Fruit fly (Drosophila melanogaster) whole organism, embryonic: Measurements from ENCODE around the gene Trf5.

Source experiments
- Abd-B ChIP-seq: fragments of 200-800 bp; sonication (Bioruptor generic); optimal IDR thresholded peaks from 2 replicates; lab custom pipeline; 2018; ENCODE audit warnings: missing biosample characterization, mild to moderate bottlenecking, missing genetic modification characterization, moderate library complexity
- Aef1 ChIP-seq: fragments of 200-800 bp; sonication (Bioruptor generic); IDR thresholded peaks from 3 replicates; pipeline ENCODE4 v1.3.6; 2022; ENCODE audit warnings: missing biosample characterization, missing genetic modification characterization
- Atf3 ChIP-seq: fragments of 200-800 bp; sonication (Bioruptor generic); optimal IDR thresholded peaks from 3 replicates; lab custom pipeline; 2016; ENCODE audit warnings: missing biosample characterization, missing genetic modification characterization
- CG11093 ChIP-seq: fragments of 200-800 bp; sonication (Bioruptor generic); IDR thresholded peaks from 3 replicates; pipeline ENCODE4 v1.3.6; 2022; ENCODE audit warnings: missing biosample characterization, missing genetic modification characterization
- CG12104 ChIP-seq: fragments of 200-800 bp; sonication (Bioruptor generic); optimal IDR thresholded peaks from 3 replicates; lab custom pipeline; 2016; ENCODE audit warnings: missing biosample characterization, missing genetic modification characterization
- CG1233 ChIP-seq: fragments of 200-800 bp; sonication (Bioruptor generic); optimal IDR thresholded peaks from 4 replicates; lab custom pipeline; 2018; ENCODE audit warnings: missing biosample characterization, mild to moderate bottlenecking, missing genetic modification characterization
- CG12391 ChIP-seq: fragments of 200-800 bp; sonication (Bioruptor generic); optimal IDR thresholded peaks from 3 replicates; lab custom pipeline; 2018; ENCODE audit warnings: missing biosample characterization, mild to moderate bottlenecking, missing genetic modification characterization, moderate library complexity
- CG1647 ChIP-seq: fragments of 200-800 bp; sonication (Bioruptor generic); optimal IDR thresholded peaks from 3 replicates; lab custom pipeline; 2016; ENCODE audit warnings: missing biosample characterization, missing genetic modification characterization
- CG16863 ChIP-seq: fragments of 200-800 bp; sonication (Bioruptor generic); optimal IDR thresholded peaks from 3 replicates; lab custom pipeline; 2016; ENCODE audit warnings: missing biosample characterization, missing genetic modification characterization
- CG2129 ChIP-seq: fragments of 200-800 bp; sonication (Bioruptor generic); IDR thresholded peaks from 2 replicates; pipeline ENCODE4 v1.3.6; 2022; ENCODE audit warnings: missing biosample characterization, missing genetic modification characterization; ENCODE audit not compliant: partially characterized antibody
- CG32772 ChIP-seq: fragments of 200-800 bp; sonication (Bioruptor generic); IDR thresholded peaks from 2 replicates; pipeline ENCODE4 v1.3.6; 2022; ENCODE audit warnings: missing biosample characterization, missing genetic modification characterization
- CG7357 ChIP-seq: fragments of 200-800 bp; sonication (Bioruptor generic); IDR thresholded peaks from 3 replicates; pipeline ENCODE4 v1.3.6; 2022; ENCODE audit warnings: missing biosample characterization, missing genetic modification characterization
- CHES-1-like ChIP-seq: fragments of 200-800 bp; sonication (Bioruptor generic); optimal IDR thresholded peaks from 2 replicates; lab custom pipeline; 2016; ENCODE audit warnings: missing biosample characterization, missing genetic modification characterization
- CoRest ChIP-seq: fragments of 200-800 bp; sonication (Bioruptor generic); optimal IDR thresholded peaks from 3 replicates; lab custom pipeline; 2018; ENCODE audit warnings: missing biosample characterization, mild to moderate bottlenecking, missing genetic modification characterization, moderate library complexity
- D ChIP-seq, 2 experiments: fragments of 200-800 bp in 1 of 2; fragments of >200 bp in 1 of 2; sonication (Bioruptor generic) in 1 of 2; optimal IDR thresholded peaks; 2 replicates in 1 of 2; 3 replicates in 1 of 2; lab custom pipeline; 2017; ENCODE audit warnings: mild to moderate bottlenecking in 1 of 2, missing biosample characterization in 1 of 2, missing genetic modification characterization in 1 of 2, missing genetic modification reagents in 1 of 2
- Doc2 ChIP-seq: fragments of 200-800 bp; sonication (Bioruptor generic); IDR thresholded peaks from 2 replicates; pipeline ENCODE4 v1.3.6; 2022; ENCODE audit warnings: missing biosample characterization, missing genetic modification characterization
- Dref ChIP-seq: fragments of 200-800 bp; sonication (Bioruptor generic); IDR thresholded peaks from 2 replicates; pipeline ENCODE4 v1.3.6; 2022; ENCODE audit warnings: missing biosample characterization, missing genetic modification characterization
- Ets65A ChIP-seq: fragments of 200-800 bp; sonication (Bioruptor generic); peaks from one replicate; lab custom pipeline; 2016; ENCODE audit warnings: missing biosample characterization, missing genetic modification characterization
- H15 ChIP-seq: fragments of 200-800 bp; sonication (Bioruptor generic); IDR thresholded peaks from 3 replicates; pipeline ENCODE4 v1.3.6; 2022; ENCODE audit warnings: missing biosample characterization, missing genetic modification characterization
- HmgZ ChIP-seq: fragments of 200-800 bp; sonication (Bioruptor generic); optimal IDR thresholded peaks from 2 replicates; lab custom pipeline; 2018; ENCODE audit warnings: missing biosample characterization, mild to moderate bottlenecking, missing genetic modification characterization
- MESR4 ChIP-seq: fragments of 200-800 bp; sonication (Bioruptor generic); optimal IDR thresholded peaks from 2 replicates; lab custom pipeline; 2018; ENCODE audit warnings: missing biosample characterization, mild to moderate bottlenecking, missing genetic modification characterization, moderate library complexity
- Max ChIP-seq: fragments of 200-800 bp; sonication (Bioruptor generic); optimal IDR thresholded peaks from 2 replicates; lab custom pipeline; 2016; ENCODE audit warnings: missing biosample characterization, mild to moderate bottlenecking, missing genetic modification characterization
- Meics ChIP-seq: fragments of 200-800 bp; sonication (Bioruptor generic); optimal IDR thresholded peaks from 2 replicates; lab custom pipeline; 2017; ENCODE audit warnings: missing biosample characterization, mild to moderate bottlenecking, missing genetic modification characterization
- Nf-YB ChIP-seq: fragments of 200-800 bp; sonication (Bioruptor generic); optimal IDR thresholded peaks from 3 replicates; lab custom pipeline; 2019; ENCODE audit warnings: missing biosample characterization, mild to moderate bottlenecking, missing genetic modification characterization, moderate library complexity
- Sin3A ChIP-seq: fragments of >200 bp; optimal IDR thresholded peaks from 2 replicates; lab custom pipeline; 2018
- Sox102F ChIP-seq: fragments of 200-800 bp; sonication (Bioruptor generic); optimal IDR thresholded peaks from 2 replicates; lab custom pipeline; 2018; ENCODE audit warnings: missing biosample characterization, mild to moderate bottlenecking, missing genetic modification characterization, moderate library complexity
- Sry-β ChIP-seq: fragments of 200-800 bp; sonication (Bioruptor generic); optimal IDR thresholded peaks from 2 replicates; lab custom pipeline; 2018; ENCODE audit warnings: missing biosample characterization, mild to moderate bottlenecking, missing genetic modification characterization, moderate library complexity
- ac ChIP-seq: fragments of 200-800 bp; sonication (Bioruptor generic); optimal IDR thresholded peaks from 3 replicates; lab custom pipeline; 2017; ENCODE audit warnings: missing biosample characterization, mild to moderate bottlenecking, missing genetic modification characterization
- ash1 ChIP-seq: fragments of 200-800 bp; sonication (Bioruptor generic); optimal IDR thresholded peaks from 2 replicates; lab custom pipeline; 2018; ENCODE audit warnings: missing biosample characterization, mild to moderate bottlenecking, missing genetic modification characterization
- bcd ChIP-seq: fragments of 200-800 bp; sonication (Bioruptor generic); optimal IDR thresholded peaks from 2 replicates; lab custom pipeline; 2017; ENCODE audit warnings: missing biosample characterization, mild to moderate bottlenecking, missing genetic modification characterization
- bsh ChIP-seq, 2 experiments: fragments of 200-800 bp; sonication (Bioruptor generic); optimal IDR thresholded peaks; 2 replicates each; lab custom pipeline; 2017 to 2018; ENCODE audit warnings: mild to moderate bottlenecking in 2 of 2, missing biosample characterization in 2 of 2, missing genetic modification characterization in 2 of 2, moderate library complexity in 1 of 2
- cato ChIP-seq: fragments of 200-800 bp; sonication (Bioruptor generic); optimal IDR thresholded peaks from 2 replicates; lab custom pipeline; 2016; ENCODE audit warnings: missing biosample characterization, missing genetic modification characterization, borderline replicate concordance
- chif ChIP-seq, 2 experiments: fragments of 200-800 bp; sonication (Bioruptor generic); optimal IDR thresholded peaks; 3 replicates each; lab custom pipeline; 2016; ENCODE audit warnings: missing biosample characterization in 2 of 2, missing genetic modification characterization in 2 of 2
- croc ChIP-seq: fragments of 200-800 bp; sonication (Bioruptor generic); conservative IDR thresholded peaks from 3 replicates; pipeline ENCODE4 v1.3.6; 2022; ENCODE audit warnings: missing biosample characterization, missing genetic modification characterization
- dm ChIP-seq: fragments of 200-800 bp; sonication (Bioruptor generic); optimal IDR thresholded peaks from 3 replicates; lab custom pipeline; 2016; ENCODE audit warnings: missing biosample characterization, missing genetic modification characterization
- dysf ChIP-seq: fragments of 200-800 bp; sonication (Bioruptor generic); IDR thresholded peaks from 3 replicates; pipeline ENCODE4 v1.3.6; 2022; ENCODE audit warnings: missing biosample characterization, missing genetic modification characterization
- grau ChIP-seq: fragments of 200-800 bp; optimal IDR thresholded peaks from 3 replicates; lab custom pipeline; 2019; ENCODE audit warnings: missing biosample characterization, mild to moderate bottlenecking, missing genetic modification characterization, moderate library complexity
- kay ChIP-seq: fragments of 200-800 bp; sonication (Bioruptor generic); optimal IDR thresholded peaks from 2 replicates; lab custom pipeline; 2016; ENCODE audit warnings: missing biosample characterization, missing genetic modification characterization
- lab ChIP-seq: fragments of 200-800 bp; sonication (Bioruptor generic); optimal IDR thresholded peaks from 3 replicates; lab custom pipeline; 2017; ENCODE audit warnings: missing biosample characterization, missing genetic modification characterization, mild to moderate bottlenecking, moderate library complexity, missing genetic modification reagents
- lilli ChIP-seq: fragments of 200-800 bp; sonication (Bioruptor generic); optimal IDR thresholded peaks from 3 replicates; lab custom pipeline; 2016; ENCODE audit warnings: missing biosample characterization, missing genetic modification characterization
- odd ChIP-seq: fragments of 200-800 bp; sonication (Bioruptor generic); optimal IDR thresholded peaks from 2 replicates; lab custom pipeline; 2017; ENCODE audit warnings: missing biosample characterization, mild to moderate bottlenecking, missing genetic modification characterization
- otp ChIP-seq: fragments of 200-800 bp; sonication (Bioruptor generic); IDR thresholded peaks from 3 replicates; pipeline ENCODE4, ENCODE4 v1.3.6; 2022; ENCODE audit warnings: missing biosample characterization, missing genetic modification characterization
- pnt ChIP-seq: fragments of 200-800 bp; sonication (Bioruptor generic); optimal IDR thresholded peaks from 3 replicates; lab custom pipeline; 2016; ENCODE audit warnings: missing biosample characterization, missing genetic modification characterization
- row ChIP-seq: fragments of 200-800 bp; sonication (Bioruptor generic); IDR thresholded peaks from 3 replicates; pipeline ENCODE4 v1.3.6; 2022; ENCODE audit warnings: missing biosample characterization, missing genetic modification characterization
- sd ChIP-seq: fragments of 200-800 bp; sonication (Bioruptor generic); optimal IDR thresholded peaks from 3 replicates; lab custom pipeline; 2018; ENCODE audit warnings: missing biosample characterization, mild to moderate bottlenecking, missing genetic modification characterization, moderate library complexity
- sisA ChIP-seq: fragments of 200-800 bp; sonication (Bioruptor generic); IDR thresholded peaks from 2 replicates; pipeline ENCODE4 v1.3.6; 2022; ENCODE audit warnings: missing biosample characterization, missing genetic modification characterization
- unc-4 ChIP-seq: fragments of 200-800 bp; sonication (Bioruptor generic); IDR thresholded peaks from 2 replicates; pipeline ENCODE4 v1.3.6; 2022; ENCODE audit warnings: missing biosample characterization, missing genetic modification characterization; ENCODE audit not compliant: partially characterized antibody
- unpg ChIP-seq: fragments of 200-800 bp; sonication (Bioruptor generic); optimal IDR thresholded peaks from 3 replicates; lab custom pipeline; 2018; ENCODE audit warnings: missing biosample characterization, mild to moderate bottlenecking, missing genetic modification characterization, moderate library complexity
- wek ChIP-seq: fragments of 200-800 bp; sonication (Bioruptor generic); optimal IDR thresholded peaks from 3 replicates; lab custom pipeline; 2018; ENCODE audit warnings: missing biosample characterization, mild to moderate bottlenecking, missing genetic modification characterization, moderate library complexity

Gene Trf5

dm6 chr2L:2731370-2732138, 35.3 kb upstream of the Trf5 start (continued):
- TF ChIP-seq chif (GFP tag; optimal IDR thresholded peaks at IDR 0.05; lab: Kevin White, UChicago) (peak in 1 of 2 experiments; percentile 19), bcd (peak; percentile 6), cato (GFP tag; lab: Kevin White, UChicago) (no peak), Ets65A (GFP tag; lab: Kevin White, UChicago) (no peak), lilli (GFP tag; lab: Kevin White, UChicago) (peak; percentile 20), Sry-β (GFP tag; lab: Kevin White, UChicago) (no peak), lab (GFP tag; lab: Kevin White, UChicago) (peak; percentile 40), dysf (peak; percentile 39; the same call in 1 of the 3 replicates), CG2129 (GFP tag; lab: Robert Waterston, UW) (no peak), HmgZ (tag; lab: Kevin White, UChicago) (no peak), wek (GFP tag; lab: Kevin White, UChicago) (no peak), Sox102F (GFP tag; lab: Kevin White, UChicago) (peak; percentile 40), bsh (GFP tag; optimal IDR thresholded peaks at IDR 0.05; lab: Kevin White, UChicago) (peak in 1 of 2 experiments; percentile 15), unc-4 (no peak), croc (GFP tag; lab: Robert Waterston, UW) (no peak), row (GFP tag; lab: Robert Waterston, UW) (peak; percentile 59; the same call in 2 of the 3 replicates), Doc2 (GFP tag; lab: Robert Waterston, UW) (no peak), D (optimal IDR thresholded peaks at IDR 0.05; lab: Kevin White, UChicago) (no peak), D (GFP tag; optimal IDR thresholded peaks at IDR 0.05; lab: Kevin White, UChicago) (peak; percentile 15), Meics (peak; percentile 33), CoRest (tag; lab: Kevin White, UChicago) (peak; percentile 18), Aef1 (0 out of 3 replicates have a peak, but pooled peaks have one; percentile 25), Dref (GFP tag; lab: Robert Waterston, UW) (no peak), MESR4 (no peak), Abd-B (GFP tag; lab: Kevin White, UChicago) (peak; percentile 7), CG16863 (no peak), CG32772 (peak; percentile 64), unpg (peak; percentile 29), ash1 (GFP tag; lab: Kevin White, UChicago) (no peak), odd (GFP tag; lab: Kevin White, UChicago) (no peak), Sin3A (no peak), CG1233 (no peak), ac (GFP tag; lab: Kevin White, UChicago) (no peak), sisA (GFP tag; lab: Robert Waterston, UW) (peak; percentile 38; the same call in 1 of the 2 replicates), dm (GFP tag; lab: Kevin White, UChicago) (no peak), otp (GFP tag; lab: Robert Waterston, UW) (no peak), H15 (GFP tag; lab: Robert Waterston, UW) (0 out of 3 replicates have a peak, but pooled peaks have one; percentile 36), sd (peak; percentile 94), CG1647 (GFP tag; lab: Kevin White, UChicago) (no peak), pnt (GFP tag; lab: Kevin White, UChicago) (peak; percentile 37), CG7357 (no peak), grau (tag; lab: Kevin White, UChicago) (peak; percentile 29), Nf-YB (GFP tag; lab: Kevin White, UChicago) (no peak), Atf3 (no peak), CHES-1-like (no peak), kay (GFP tag; lab: Kevin White, UChicago) (peak; percentile 50), CG11093 (GFP tag; lab: Robert Waterston, UW) (0 out of 3 replicates have a peak, but pooled peaks have one; percentile 22), Max (GFP tag; lab: Kevin White, UChicago) (no peak), CG12104 (no peak), CG12391 (tag; lab: Kevin White, UChicago) (peak; percentile 29)
